Worm (Caenorhabditis elegans) whole organism, L4 larva: ENCODE data around the gene Y75B8A.39.

Experiments used
- F10B5.3 ChIP-seq: sonication (generic microtip); optimal IDR thresholded peaks from 2 replicates; lab custom pipeline; 2016; ENCODE audit warnings: mild to moderate bottlenecking, missing genetic modification characterization, missing compliant biosample characterization
- F37D6.2 ChIP-seq: sonication (generic microtip); optimal IDR thresholded peaks from 2 replicates; lab custom pipeline; 2016; ENCODE audit warnings: mild to moderate bottlenecking, missing genetic modification characterization, missing compliant biosample characterization
- F49E8.2 ChIP-seq: sonication (generic microtip); optimal IDR thresholded peaks from 2 replicates; lab custom pipeline; 2016; ENCODE audit warnings: missing compliant biosample characterization, mild to moderate bottlenecking, missing genetic modification characterization, borderline replicate concordance
- Y48G9A.11 ChIP-seq: fragments of 200-800 bp; sonication (Bioruptor generic); IDR thresholded peaks from 2 replicates; pipeline ENCODE4 v1.3.6; 2022; ENCODE audit warnings: missing genetic modification reagents, missing genetic modification characterization, missing compliant biosample characterization
- ZK337.2 ChIP-seq: fragments of 200-800 bp; sonication (Bioruptor generic); IDR thresholded peaks from 2 replicates; pipeline ENCODE4 v1.3.6; 2022; ENCODE audit warnings: missing genetic modification reagents, missing genetic modification characterization, missing compliant biosample characterization
- aha-1 ChIP-seq: fragments of 150-350 bp; peaks from one replicate; lab custom pipeline; 2014; ENCODE audit warnings: missing biosample characterization, missing genetic modification characterization
- ama-1 ChIP-seq: fragments of 150-350 bp; optimal IDR thresholded peaks from 2 replicates; lab custom pipeline; 2014; ENCODE audit warnings: inconsistent platforms, mixed read lengths
- ceh-20 ChIP-seq: fragments of 200-800 bp; sonication (Bioruptor generic); IDR thresholded peaks from 2 replicates; pipeline ENCODE4 v1.3.6; 2022; ENCODE audit warnings: missing genetic modification reagents, missing genetic modification characterization, missing compliant biosample characterization
- ces-1 ChIP-seq: fragments of 150-350 bp; sonication (generic microtip); optimal IDR thresholded peaks from 4 replicates; lab custom pipeline; 2014; ENCODE audit warnings: missing biosample characterization, missing genetic modification reagents, missing genetic modification characterization
- daf-12 ChIP-seq: fragments of 150-350 bp; optimal IDR thresholded peaks from 2 replicates; lab custom pipeline; 2014; ENCODE audit warnings: missing biosample characterization, missing genetic modification reagents, missing genetic modification characterization
- daf-16 ChIP-seq, 3 experiments: sonication (generic microtip); optimal IDR thresholded peaks; 2 replicates each; lab custom pipeline; 2016 to 2017; ENCODE audit warnings: missing genetic modification characterization in 3 of 3, missing genetic modification reagents in 3 of 3, mild to moderate bottlenecking in 2 of 3, missing compliant biosample characterization in 2 of 3, missing biosample characterization in 1 of 3, moderate library complexity in 1 of 3
- daf-8 ChIP-seq: fragments of 200-800 bp; sonication (Bioruptor generic); IDR thresholded peaks from 2 replicates; pipeline ENCODE4 v1.3.6; 2022; ENCODE audit warnings: missing genetic modification characterization, missing compliant biosample characterization
- dmd-6 ChIP-seq: fragments of 200-800 bp; sonication (Bioruptor generic); IDR thresholded peaks from 2 replicates; pipeline ENCODE4 v1.3.6; 2022; ENCODE audit warnings: missing genetic modification reagents, missing genetic modification characterization, missing compliant biosample characterization
- dmd-9 ChIP-seq: fragments of 200-800 bp; sonication (Bioruptor generic); IDR thresholded peaks from 2 replicates; pipeline ENCODE4 v1.3.6; 2022; ENCODE audit warnings: missing genetic modification reagents, missing genetic modification characterization, missing compliant biosample characterization
- dpl-1 ChIP-seq: fragments of 150-350 bp; optimal IDR thresholded peaks from 2 replicates; lab custom pipeline; 2014; ENCODE audit warnings: missing biosample characterization, missing genetic modification reagents, missing genetic modification characterization
- dve-1 ChIP-seq: sonication (generic microtip); optimal IDR thresholded peaks from 2 replicates; lab custom pipeline; 2017; ENCODE audit warnings: antibody characterized with exemption, mild to moderate bottlenecking, missing genetic modification characterization, missing compliant biosample characterization; ENCODE audit not compliant: insufficient read depth
- fos-1 ChIP-seq: fragments of 150-350 bp; optimal IDR thresholded peaks from 2 replicates; lab custom pipeline; 2014; ENCODE audit warnings: missing biosample characterization, missing genetic modification characterization
- gei-8 ChIP-seq: fragments of 200-800 bp; sonication (Bioruptor generic); optimal IDR thresholded peaks from 2 replicates; lab custom pipeline; 2018; ENCODE audit warnings: mild to moderate bottlenecking, missing genetic modification characterization, missing compliant biosample characterization
- hlh-11 ChIP-seq: fragments of 200-800 bp; sonication (Bioruptor generic); optimal IDR thresholded peaks from 2 replicates; lab custom pipeline; 2018; ENCODE audit warnings: mild to moderate bottlenecking, missing genetic modification characterization, missing compliant biosample characterization
- hlh-30 ChIP-seq: sonication (generic microtip); optimal IDR thresholded peaks from 2 replicates; lab custom pipeline; 2017; ENCODE audit warnings: antibody characterized with exemption, mild to moderate bottlenecking, missing genetic modification characterization, missing compliant biosample characterization; ENCODE audit not compliant: insufficient read depth
- jun-1 ChIP-seq: fragments of 150-350 bp; optimal IDR thresholded peaks from 2 replicates; lab custom pipeline; 2014; ENCODE audit warnings: missing biosample characterization, missing genetic modification reagents, missing genetic modification characterization
- lim-7 ChIP-seq: fragments of 200-800 bp; sonication (Bioruptor generic); IDR thresholded peaks from 2 replicates; pipeline ENCODE4 v1.3.6; 2022; ENCODE audit warnings: missing genetic modification characterization, missing compliant biosample characterization
- lin-1 ChIP-seq: fragments of 200-800 bp; sonication (Bioruptor generic); IDR thresholded peaks from 2 replicates; pipeline ENCODE4 v1.3.6; 2022; ENCODE audit warnings: missing genetic modification reagents, missing genetic modification characterization, missing compliant biosample characterization
- lin-15B ChIP-seq: fragments of 150-350 bp; sonication (generic microtip); optimal IDR thresholded peaks from 3 replicates; lab custom pipeline; 2014; ENCODE audit warnings: missing biosample characterization, missing genetic modification characterization
- lin-39 ChIP-seq: fragments of 150-350 bp; optimal IDR thresholded peaks from 2 replicates; lab custom pipeline; 2014; ENCODE audit warnings: missing biosample characterization, missing genetic modification reagents, missing genetic modification characterization
- mdl-1 ChIP-seq, 2 experiments: fragments of 150-350 bp in 1 of 2; sonication (generic microtip) in 1 of 2; optimal IDR thresholded peaks; 2 replicates each; lab custom pipeline; 2014 to 2017; ENCODE audit warnings: missing biosample characterization in 2 of 2, missing genetic modification characterization in 2 of 2
- mep-1 ChIP-seq: fragments of 150-350 bp; sonication (generic microtip); optimal IDR thresholded peaks from 3 replicates; lab custom pipeline; 2014; ENCODE audit warnings: missing biosample characterization, missing genetic modification characterization
- mes-2 ChIP-seq: sonication (generic microtip); optimal IDR thresholded peaks from 2 replicates; lab custom pipeline; 2016; ENCODE audit warnings: missing genotype, mild to moderate bottlenecking, missing genetic modification characterization, missing compliant biosample characterization; ENCODE audit not compliant: poor library complexity, severe bottlenecking
- mxl-2 ChIP-seq: fragments of 200-800 bp; sonication (Bioruptor generic); conservative IDR thresholded peaks from 2 replicates; pipeline ENCODE4 v1.3.6; 2022; ENCODE audit warnings: missing genetic modification reagents, missing genetic modification characterization, missing compliant biosample characterization
- mxl-3 ChIP-seq: fragments of 200-800 bp; sonication (Bioruptor generic); optimal IDR thresholded peaks from 2 replicates; lab custom pipeline; 2018; ENCODE audit warnings: mild to moderate bottlenecking, missing genetic modification characterization, missing compliant biosample characterization
- nhr-10 ChIP-seq: fragments of 150-350 bp; optimal IDR thresholded peaks from 2 replicates; lab custom pipeline; 2014; ENCODE audit warnings: missing biosample characterization, missing genetic modification characterization
- nhr-102 ChIP-seq: sonication (generic microtip); optimal IDR thresholded peaks from 2 replicates; lab custom pipeline; 2016; ENCODE audit warnings: mild to moderate bottlenecking, missing genetic modification characterization, moderate library complexity, missing compliant biosample characterization
- nhr-11 ChIP-seq: fragments of 150-350 bp; optimal IDR thresholded peaks from 2 replicates; lab custom pipeline; 2014; ENCODE audit warnings: missing biosample characterization, missing genetic modification characterization
- nhr-111 ChIP-seq: fragments of 200-800 bp; sonication (Bioruptor generic); optimal IDR thresholded peaks from 2 replicates; lab custom pipeline; 2018; ENCODE audit warnings: mild to moderate bottlenecking, missing genetic modification characterization, missing compliant biosample characterization
- nhr-237 ChIP-seq: sonication (generic microtip); optimal IDR thresholded peaks from 2 replicates; lab custom pipeline; 2017; ENCODE audit warnings: missing biosample characterization, missing genetic modification characterization
- nhr-28 ChIP-seq: fragments of 150-350 bp; optimal IDR thresholded peaks from 2 replicates; lab custom pipeline; 2014; ENCODE audit warnings: missing biosample characterization, missing genetic modification characterization
- nhr-48 ChIP-seq: sonication (generic microtip); optimal IDR thresholded peaks from 2 replicates; lab custom pipeline; 2016; ENCODE audit warnings: mild to moderate bottlenecking, missing genetic modification characterization, missing compliant biosample characterization
- nhr-6 ChIP-seq: fragments of 150-350 bp; optimal IDR thresholded peaks from 2 replicates; lab custom pipeline; 2014; ENCODE audit warnings: missing biosample characterization, missing genetic modification characterization
- nhr-77 ChIP-seq: fragments of 150-350 bp; optimal IDR thresholded peaks from 2 replicates; lab custom pipeline; 2014; ENCODE audit warnings: missing biosample characterization, missing genetic modification characterization
- pha-4 ChIP-seq, 2 experiments: fragments of 150-350 bp in 1 of 2; fragments of 200-800 bp in 1 of 2; sonication (Bioruptor generic) in 1 of 2; IDR thresholded peaks in 1 of 2; optimal IDR thresholded peaks in 1 of 2; 2 replicates each; pipeline versions ENCODE4 v1.3.6 to Lab custom; 2014 to 2022; ENCODE audit warnings: missing genetic modification characterization in 2 of 2, missing genetic modification reagents in 2 of 2, missing biosample characterization in 1 of 2, missing compliant biosample characterization in 1 of 2
- php-3 ChIP-seq: fragments of 200-800 bp; sonication (Bioruptor generic); IDR thresholded peaks from 2 replicates; pipeline ENCODE4 v1.3.6; 2022; ENCODE audit warnings: missing genetic modification reagents, missing genetic modification characterization, missing compliant biosample characterization
- pqm-1 ChIP-seq: sonication (generic microtip); optimal IDR thresholded peaks from 2 replicates; lab custom pipeline; 2017; ENCODE audit warnings: missing biosample characterization, missing genetic modification characterization
- saeg-2 ChIP-seq: fragments of 200-800 bp; sonication (Bioruptor generic); IDR thresholded peaks from 2 replicates; pipeline ENCODE4 v1.3.6; 2022; ENCODE audit warnings: missing genetic modification reagents, missing genetic modification characterization, missing compliant biosample characterization
- set-16 ChIP-seq: fragments of 200-800 bp; sonication (Bioruptor generic); IDR thresholded peaks from 2 replicates; pipeline ENCODE4 v1.3.6; 2022; ENCODE audit warnings: missing genetic modification reagents, missing genetic modification characterization, missing compliant biosample characterization
- skn-1 ChIP-seq: fragments of 150-350 bp; optimal IDR thresholded peaks from 2 replicates; lab custom pipeline; 2014; ENCODE audit warnings: missing biosample characterization, missing genetic modification characterization
- tra-1 ChIP-seq: fragments of 200-800 bp; sonication (Bioruptor generic); IDR thresholded peaks from 2 replicates; pipeline ENCODE4 v1.3.6; 2022; ENCODE audit warnings: missing genetic modification reagents, missing genetic modification characterization, missing compliant biosample characterization
- unc-62 ChIP-seq, 3 experiments: fragments of 150-350 bp in 1 of 3; sonication (generic microtip); optimal IDR thresholded peaks in 2 of 3; peaks in 1 of 3; 1 replicate in 1 of 3; 2 replicates in 2 of 3; lab custom pipeline; 2014 to 2017; ENCODE audit warnings: missing biosample characterization in 3 of 3, missing genetic modification characterization in 3 of 3, missing genetic modification reagents in 3 of 3, missing genotype in 1 of 3
- ztf-11 ChIP-seq: fragments of 150-350 bp; optimal IDR thresholded peaks from 2 replicates; lab custom pipeline; 2014; ENCODE audit warnings: missing biosample characterization, missing genetic modification characterization
- ztf-7 ChIP-seq: fragments of 150-350 bp; optimal IDR thresholded peaks from 2 replicates; lab custom pipeline; 2014; ENCODE audit warnings: missing biosample characterization, missing genetic modification characterization

Gene Y75B8A.39

DNA sequence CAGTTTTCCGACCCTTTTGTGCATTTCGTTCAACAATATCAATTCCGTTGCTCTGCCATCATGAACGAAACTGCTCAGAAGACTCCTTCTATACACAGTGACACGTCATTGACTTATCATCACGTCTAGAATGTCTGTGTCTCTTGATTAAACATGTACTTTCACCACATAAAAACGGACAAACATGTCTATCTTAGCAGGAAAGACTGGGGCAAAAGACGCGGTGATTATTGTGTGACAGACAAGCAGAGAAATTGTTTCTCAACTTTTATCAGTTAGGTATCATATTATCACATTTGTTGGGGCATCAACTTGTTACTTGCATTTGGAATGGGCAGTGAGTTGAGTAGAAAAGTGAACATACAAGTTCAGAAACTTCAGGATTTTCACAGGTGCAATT is 12.3 kb downstream of the Y75B8A.39 start:
- TF ChIP-seq gei-8 (GFP tag; lab: Kevin White, UChicago) = peak; percentile 25
- TF ChIP-seq dmd-6 = peak; percentile 85
- peak; percentile 58 for TF ChIP-seq nhr-6 (tag; lab: Kevin White, UChicago)
- TF ChIP-seq nhr-48 (tag; lab: Kevin White, UChicago) = peak; percentile 42
- peak; percentile 61 for TF ChIP-seq hlh-30
- TF ChIP-seq nhr-102 (tag; lab: Kevin White, UChicago) = peak; percentile 45
- TF ChIP-seq dpl-1 (GFP tag; lab: Kevin White, UChicago) = peak; percentile 32
- peak; percentile 26 for TF ChIP-seq nhr-77 (tag; lab: Kevin White, UChicago)
- TF ChIP-seq pha-4 (GFP tag; IDR thresholded peaks at IDR 0.05; lab: Robert Waterston, UW) = 0 out of 2 replicates have a peak, but pooled peaks have one; percentile 23
- no peak for TF ChIP-seq pha-4 (tag; optimal IDR thresholded peaks at IDR 0.05; lab: Kevin White, UChicago)
- TF ChIP-seq mes-2 = peak; percentile 45
- no peak for TF ChIP-seq unc-62 (GFP tag; optimal IDR thresholded peaks at IDR 0.05 in 1 of 2; lab: Kevin White, UChicago)
- no peak for TF ChIP-seq unc-62 (tag; optimal IDR thresholded peaks at IDR 0.05; lab: Kevin White, UChicago)
- peak; percentile 47 for TF ChIP-seq ztf-7 (tag; lab: Kevin White, UChicago)
- TF ChIP-seq mxl-2 (GFP tag; lab: Robert Waterston, UW) = no peak
- peak; percentile 78 for TF ChIP-seq nhr-28
- no peak for TF ChIP-seq ztf-11 (tag; lab: Kevin White, UChicago)
- TF ChIP-seq pqm-1 (tag; lab: Kevin White, UChicago) = peak; percentile 81
- peak; percentile 96 for TF ChIP-seq dve-1
- TF ChIP-seq mxl-3 (GFP tag; lab: Kevin White, UChicago) = peak; percentile 40
- TF ChIP-seq lin-1 = peak; percentile 81
- no peak for TF ChIP-seq nhr-10 (tag; lab: Kevin White, UChicago)
- no peak for TF ChIP-seq nhr-111 (GFP tag; lab: Kevin White, UChicago)
- peak; percentile 89 for TF ChIP-seq hlh-11 (tag; lab: Kevin White, UChicago)
- TF ChIP-seq aha-1 = peak; percentile 87
- TF ChIP-seq set-16 (GFP tag; lab: Robert Waterston, UW) = no peak
- peak; percentile 63 for TF ChIP-seq mep-1 (tag; lab: Kevin White, UChicago)
- peak; percentile 83 for TF ChIP-seq php-3 (GFP tag; lab: Robert Waterston, UW)
- 0 out of 2 replicates have a peak, but pooled peaks have one; percentile 31 for TF ChIP-seq tra-1 (GFP tag; lab: Robert Waterston, UW)
- peak in 1 of 2 experiments; percentile 30 for TF ChIP-seq daf-16 (GFP tag; optimal IDR thresholded peaks at IDR 0.05; lab: Kevin White, UChicago)
- TF ChIP-seq daf-16 (tag; optimal IDR thresholded peaks at IDR 0.05; lab: Kevin White, UChicago) = peak; percentile 98

ce11 chrIII:12327528-12327997 is 14.6 kb downstream of the Y75B8A.39 start, which contains the start of the genes zip-12 and Y75B8A.63:
Gene zip-12, plus strand, starts transcription at chrIII:12327914.
Gene Y75B8A.63, plus strand, starts transcription at chrIII:12327947.
- no peak for TF ChIP-seq skn-1
- no peak for TF ChIP-seq nhr-237 (tag; lab: Kevin White, UChicago)
- no peak for TF ChIP-seq mxl-2 (GFP tag; lab: Robert Waterston, UW)
- no peak for TF ChIP-seq ceh-20 (GFP tag; lab: Robert Waterston, UW)
- TF ChIP-seq lin-39 = no peak
- TF ChIP-seq Y48G9A.11 = no peak
- TF ChIP-seq jun-1 (tag; lab: Kevin White, UChicago) = no peak
- TF ChIP-seq dmd-6 = peak; percentile 55
- TF ChIP-seq daf-16 (GFP tag; optimal IDR thresholded peaks at IDR 0.05; lab: Kevin White, UChicago) = no peak
- peak; percentile 49 for TF ChIP-seq daf-16 (tag; optimal IDR thresholded peaks at IDR 0.05; lab: Kevin White, UChicago)
- TF ChIP-seq lin-15B (tag; lab: Kevin White, UChicago) = no peak
- TF ChIP-seq F37D6.2 = no peak
- TF ChIP-seq nhr-6 (tag; lab: Kevin White, UChicago) = no peak
- TF ChIP-seq dmd-9 (GFP tag; lab: Robert Waterston, UW) = no peak
- no peak for TF ChIP-seq F10B5.3
- no peak for TF ChIP-seq daf-12 (tag; lab: Kevin White, UChicago)
- no peak for TF ChIP-seq nhr-11 (tag; lab: Kevin White, UChicago)
- no peak for TF ChIP-seq ces-1 (GFP tag; lab: Kevin White, UChicago)
- no peak for TF ChIP-seq ama-1 (lab: Kevin White, UChicago)
- no peak for TF ChIP-seq fos-1 (tag; lab: Kevin White, UChicago)
- no peak for TF ChIP-seq mdl-1 (tag; optimal IDR thresholded peaks at IDR 0.05; lab: Kevin White, UChicago)
- TF ChIP-seq ZK337.2 (GFP tag; lab: Robert Waterston, UW) = no peak
- no peak for TF ChIP-seq saeg-2 (GFP tag; lab: Robert Waterston, UW)
- no peak for TF ChIP-seq F49E8.2 (tag; lab: Kevin White, UChicago)
- no peak for TF ChIP-seq lim-7 (GFP tag; lab: Robert Waterston, UW)
- TF ChIP-seq daf-8 (GFP tag; lab: Robert Waterston, UW) = no peak
